Worm (Caenorhabditis elegans): ENCODE data around the gene F17C8.9.

DNA sequence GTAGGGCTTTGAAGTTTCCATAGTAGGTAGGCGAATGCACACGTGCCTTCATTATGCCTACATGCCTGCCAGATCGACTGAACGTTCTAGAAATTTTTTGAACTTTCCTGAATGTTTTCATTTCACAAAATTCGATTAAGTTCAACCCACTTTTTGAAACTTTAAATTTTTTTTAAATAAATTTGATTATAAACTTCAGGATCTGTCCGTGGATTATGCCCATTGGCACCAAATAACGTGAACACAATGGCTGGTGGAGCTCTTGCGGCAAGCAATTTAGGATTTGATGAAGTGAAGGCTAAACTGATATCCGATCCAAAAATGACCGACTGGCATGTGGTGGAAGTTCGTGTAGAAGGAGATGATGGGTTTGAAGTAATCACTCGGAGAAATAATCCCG is 1.3 kb downstream of the F17C8.9 start, which contains the start of gene F17C8.7:
- TF ChIP-seq unc-55 (GFP tag; optimal IDR thresholded peaks at IDR 0.05) (no peak), zip-5 (tag; optimal IDR thresholded peaks at IDR 0.05) (no peak), pha-4 (tag; optimal IDR thresholded peaks at IDR 0.05) (no peak), nfya-1 (tag; optimal IDR thresholded peaks at IDR 0.05) (no peak), F13H6.1 (tag; optimal IDR thresholded peaks at IDR 0.05) (no peak), pqm-1 (tag; optimal IDR thresholded peaks at IDR 0.05) (no peak), unc-3 (GFP tag; conservative IDR thresholded peaks at IDR 0.05) (no peak), unc-3 (tag; optimal IDR thresholded peaks at IDR 0.05) (no peak), npax-4 (tag; optimal IDR thresholded peaks at IDR 0.05) (no peak), ceh-19 (GFP tag; optimal IDR thresholded peaks at IDR 0.05) (no peak), madf-2 (tag; optimal IDR thresholded peaks at IDR 0.05) (no peak), ama-1 (optimal IDR thresholded peaks at IDR 0.05) (no peak), mec-3 (tag; optimal IDR thresholded peaks at IDR 0.05; ENCODE audit: borderline replicate concordance) (no peak), ets-4 (tag; optimal IDR thresholded peaks at IDR 0.05) (no peak), hlh-13 (GFP tag; optimal IDR thresholded peaks at IDR 0.05) (no peak)
